Fruit fly (Drosophila melanogaster): ENCODE results near the gene RecQ5.

The RecQ5 gene

dm6 chr3L:14665802-14666351, 34.0 kb upstream of the RecQ5 start (continued):
- peak; percentile 83 for TF ChIP-seq CG11456 (GFP tag; IDR thresholded peaks at IDR 0.05)
- TF ChIP-seq Gsc (GFP tag; IDR thresholded peaks at IDR 0.05), result no peak; the same call in 1 of the 2 replicates
- peak; percentile 80 for TF ChIP-seq HHEX (GFP tag; optimal IDR thresholded peaks at IDR 0.05)
- TF ChIP-seq CG10543 (GFP tag; optimal IDR thresholded peaks at IDR 0.05), result peak; percentile 76
- peak; percentile 91 to 92 for TF ChIP-seq dpn (GFP tag; optimal IDR thresholded peaks at IDR 0.05)
- TF ChIP-seq CG31388 (GFP tag; optimal IDR thresholded peaks at IDR 0.05), result peak; percentile 69
- TF ChIP-seq CG17568 (GFP tag; optimal IDR thresholded peaks at IDR 0.05), result peak; percentile 86
- peak; percentile 79 for TF ChIP-seq her (GFP tag; optimal IDR thresholded peaks at IDR 0.05)
- peak; percentile 83 for TF ChIP-seq CG2678 (tag; optimal IDR thresholded peaks at IDR 0.05)
- peak; percentile 62 for TF ChIP-seq B-H2 (GFP tag; optimal IDR thresholded peaks at IDR 0.05)
- peak; percentile 71 for TF ChIP-seq Deaf1 (tag; optimal IDR thresholded peaks at IDR 0.05)
- no peak for TF ChIP-seq pros (GFP tag; optimal IDR thresholded peaks at IDR 0.05)
- peak in 1 of 2 experiments; percentile 20 for TF ChIP-seq insv (GFP tag; optimal IDR thresholded peaks at IDR 0.05)
- TF ChIP-seq CG9437 (GFP tag; optimal IDR thresholded peaks at IDR 0.05), result peak; percentile 72
- TF ChIP-seq Meics (GFP tag; optimal IDR thresholded peaks at IDR 0.05), result peak; percentile 85
- no peak for TF ChIP-seq sna (GFP tag; IDR thresholded peaks at IDR 0.05; ENCODE audit: partially characterized antibody)
- peak; percentile 81 for TF ChIP-seq salm (tag; optimal IDR thresholded peaks at IDR 0.05)
- TF ChIP-seq amos (GFP tag; IDR thresholded peaks at IDR 0.05; ENCODE audit: partially characterized antibody), result no peak
- TF ChIP-seq Lpt (GFP tag; optimal IDR thresholded peaks at IDR 0.05), result no peak
- TF ChIP-seq sens-2 (GFP tag; IDR thresholded peaks at IDR 0.05), result peak; percentile 83
- TF ChIP-seq Hey (tag; optimal IDR thresholded peaks at IDR 0.05), result peak; percentile 96
- peak; percentile 79 for TF ChIP-seq ap (GFP tag; IDR thresholded peaks at IDR 0.05)
- TF ChIP-seq CG9876 (GFP tag; optimal IDR thresholded peaks at IDR 0.05), result peak; percentile 81
- TF ChIP-seq CG4854 (GFP tag; optimal IDR thresholded peaks at IDR 0.05), result peak; percentile 89
- TF ChIP-seq Neu2 (GFP tag; optimal IDR thresholded peaks at IDR 0.05; ENCODE audit: borderline replicate concordance), result no peak
- peak; percentile 87 for TF ChIP-seq repo (GFP tag; optimal IDR thresholded peaks at IDR 0.05)
- peak; percentile 78 for TF ChIP-seq cato (GFP tag; optimal IDR thresholded peaks at IDR 0.05; ENCODE audit: borderline replicate concordance)
- TF ChIP-seq Ets65A (GFP tag), result peak; percentile 99
- peak; percentile 88 for TF ChIP-seq CG10147 (GFP tag; optimal IDR thresholded peaks at IDR 0.05)
- TF ChIP-seq CG3995 (GFP tag; optimal IDR thresholded peaks at IDR 0.05), result peak; percentile 5
- TF ChIP-seq Eip74EF (GFP tag; optimal IDR thresholded peaks at IDR 0.05), result peak in 1 of 2 experiments; percentile 87
- TF ChIP-seq Dfd (GFP tag; optimal IDR thresholded peaks at IDR 0.05), result no peak
- peak; percentile 52 for TF ChIP-seq Sry-β (GFP tag; optimal IDR thresholded peaks at IDR 0.05)
- peak; percentile 87 for TF ChIP-seq Chrac-16 (GFP tag; optimal IDR thresholded peaks at IDR 0.05)
- TF ChIP-seq tna (GFP tag; IDR thresholded peaks at IDR 0.05; ENCODE audit: partially characterized antibody), result no peak
- peak; percentile 89 for TF ChIP-seq CG14014 (GFP tag; IDR thresholded peaks at IDR 0.05)
- TF ChIP-seq CG6813 (GFP tag; optimal IDR thresholded peaks at IDR 0.05), result peak; percentile 78
- peak; percentile 35 for TF ChIP-seq Ravus (GFP tag; IDR thresholded peaks at IDR 0.05)
- TF ChIP-seq HmgD (GFP tag; optimal IDR thresholded peaks at IDR 0.05), result peak; percentile 76
- peak; percentile 85 for TF ChIP-seq CG8388 (GFP tag; optimal IDR thresholded peaks at IDR 0.05)
- peak; percentile 80 for TF ChIP-seq wor (GFP tag; IDR thresholded peaks at IDR 0.05)
- TF ChIP-seq CG14860 (GFP tag; IDR thresholded peaks at IDR 0.05; ENCODE audit: partially characterized antibody), result no peak
- TF ChIP-seq nau (GFP tag; optimal IDR thresholded peaks at IDR 0.05), result peak; percentile 79
- no peak for TF ChIP-seq lov (optimal IDR thresholded peaks at IDR 0.05)
- peak; percentile 88 for TF ChIP-seq lov (GFP tag; IDR thresholded peaks at IDR 0.05)
- TF ChIP-seq Asciz (GFP tag; optimal IDR thresholded peaks at IDR 0.05), result peak; percentile 85
- TF ChIP-seq CG12769 (tag; optimal IDR thresholded peaks at IDR 0.05), result peak; percentile 92
- peak; percentile 84 for TF ChIP-seq CG10959 (GFP tag; IDR thresholded peaks at IDR 0.05)
- peak; percentile 77 for TF ChIP-seq B-H1 (GFP tag; IDR thresholded peaks at IDR 0.05)
